Worm (Caenorhabditis elegans) whole organism, midembryonic: Measurements from ENCODE around the gene idpp-8.

Experiments
- T22C8.4 ChIP-seq: fragments of 200-800 bp; sonication (Bioruptor generic); IDR thresholded peaks from 2 replicates; pipeline ENCODE4 v1.3.6; 2022; ENCODE audit warnings: missing genetic modification characterization, missing compliant biosample characterization
- cog-1 ChIP-seq: sonication (generic microtip); optimal IDR thresholded peaks from 2 replicates; lab custom pipeline; 2016; ENCODE audit warnings: missing genetic modification characterization, missing compliant biosample characterization
- flt-1 ChIP-seq: fragments of 200-800 bp; sonication (Bioruptor generic); IDR thresholded peaks from 2 replicates; pipeline ENCODE4 v1.3.6; 2022; ENCODE audit warnings: missing genetic modification characterization, missing compliant biosample characterization
- klf-2 ChIP-seq: fragments of 200-800 bp; sonication (Bioruptor generic); conservative IDR thresholded peaks from 2 replicates; pipeline ENCODE4 v1.3.6; 2022; ENCODE audit warnings: missing genetic modification reagents, missing genetic modification characterization, missing compliant biosample characterization
- med-1 ChIP-seq: sonication (generic microtip); optimal IDR thresholded peaks from 2 replicates; lab custom pipeline; 2017; ENCODE audit warnings: missing genetic modification characterization, mild to moderate bottlenecking, missing compliant biosample characterization, antibody characterized with exemption, missing genetic modification reagents; ENCODE audit not compliant: insufficient read depth
- ref-1 ChIP-seq: fragments of 200-800 bp; sonication (Bioruptor generic); conservative IDR thresholded peaks from 2 replicates; pipeline ENCODE4 v1.3.6; 2022; ENCODE audit warnings: missing genetic modification reagents, missing genetic modification characterization, missing compliant biosample characterization
- tab-1 ChIP-seq: fragments of 200-800 bp; sonication (Bioruptor generic); IDR thresholded peaks from 2 replicates; pipeline ENCODE4 v1.3.6; 2022; ENCODE audit warnings: missing genetic modification characterization, missing compliant biosample characterization
- ztf-23 ChIP-seq: fragments of 200-800 bp; sonication (Bioruptor generic); IDR thresholded peaks from 2 replicates; pipeline ENCODE4 v1.3.6; 2022; ENCODE audit warnings: missing genetic modification reagents, missing genetic modification characterization, missing compliant biosample characterization
- ztf-29 ChIP-seq: fragments of 200-800 bp; sonication (Bioruptor generic); IDR thresholded peaks from 2 replicates; pipeline ENCODE4 v1.3.6; 2022; ENCODE audit warnings: missing genetic modification reagents, missing genetic modification characterization, missing compliant biosample characterization

Gene idpp-8

ce11 chrII:10300082-10300749 is 15.1 kb upstream of the idpp-8 start, which contains the start of gene nep-26:
nep-26 (minus strand) TSS chrII:10300132.
- no peak for TF ChIP-seq ztf-23 (GFP tag; lab: Robert Waterston, UW)
- no peak for TF ChIP-seq flt-1 (GFP tag; lab: Robert Waterston, UW)
- no peak for TF ChIP-seq ref-1 (GFP tag; lab: Robert Waterston, UW)
- no peak for TF ChIP-seq tab-1 (GFP tag; lab: Robert Waterston, UW)
- TF ChIP-seq T22C8.4, result no peak
- no peak for TF ChIP-seq med-1
- no peak for TF ChIP-seq ztf-29 (GFP tag; lab: Robert Waterston, UW)
- no peak for TF ChIP-seq cog-1
- no peak for TF ChIP-seq klf-2 (GFP tag; lab: Robert Waterston, UW)

ce11 chrII:10300954-10301353 is 14.4 kb upstream of the idpp-8 start, which contains the start of gene mdt-22:
mdt-22 (plus strand) TSS chrII:10301216.
- TF ChIP-seq klf-2 (GFP tag; lab: Robert Waterston, UW), result 0 out of 2 replicates have a peak, but pooled peaks have one; percentile 67
- peak; percentile 58; the same call in 1 of the 2 replicates for TF ChIP-seq ztf-23 (GFP tag; lab: Robert Waterston, UW)
- TF ChIP-seq med-1, result no peak
- peak; percentile 46 for TF ChIP-seq cog-1
- peak; percentile 80; the same call in 1 of the 2 replicates for TF ChIP-seq flt-1 (GFP tag; lab: Robert Waterston, UW)
- no peak for TF ChIP-seq tab-1 (GFP tag; lab: Robert Waterston, UW)
- no peak for TF ChIP-seq T22C8.4
- TF ChIP-seq ref-1 (GFP tag; lab: Robert Waterston, UW), result no peak

- TF ChIP-seq ztf-29 (GFP tag; lab: Robert Waterston, UW), result 0 out of 2 replicates have a peak, but pooled peaks have one; percentile 33
- 0 out of 2 replicates have a peak, but pooled peaks have one; percentile 65 for TF ChIP-seq klf-2 (GFP tag; lab: Robert Waterston, UW)
- peak; percentile 63; the same call in 1 of the 2 replicates for TF ChIP-seq ztf-23 (GFP tag; lab: Robert Waterston, UW)
- TF ChIP-seq tab-1 (GFP tag; lab: Robert Waterston, UW), result 0 out of 2 replicates have a peak, but pooled peaks have one; percentile 35
Observed at ce11 chrII:10302141-10302574, 13.2 kb upstream of the idpp-8 start.

ce11 chrII:10302646-10303045 is 12.7 kb upstream of the idpp-8 start, which contains the start of gene clpp-1:
clpp-1 (minus strand) TSS chrII:10302842.
- TF ChIP-seq flt-1 (GFP tag; lab: Robert Waterston, UW), result no peak
- no peak for TF ChIP-seq T22C8.4
- no peak for TF ChIP-seq ztf-23 (GFP tag; lab: Robert Waterston, UW)
- no peak for TF ChIP-seq klf-2 (GFP tag; lab: Robert Waterston, UW)
- no peak for TF ChIP-seq cog-1
- TF ChIP-seq med-1, result no peak
- no peak for TF ChIP-seq tab-1 (GFP tag; lab: Robert Waterston, UW)
- TF ChIP-seq ref-1 (GFP tag; lab: Robert Waterston, UW), result no peak
- TF ChIP-seq ztf-29 (GFP tag; lab: Robert Waterston, UW), result no peak

- TF ChIP-seq ztf-23 (GFP tag; lab: Robert Waterston, UW) (no peak), med-1 (peak; percentile 62), cog-1 (peak; percentile 7), flt-1 (GFP tag; lab: Robert Waterston, UW) (no peak), ref-1 (GFP tag; lab: Robert Waterston, UW) (no peak)
Observed at ce11 chrII:10303663-10304115, 11.7 kb upstream of the idpp-8 start, which contains the start of gene vha-9. vha-9 (minus strand) TSS chrII:10303713.

ce11 chrII:10304736-10305135 is 10.6 kb upstream of the idpp-8 start:
- peak; percentile 78; the same call in 1 of the 2 replicates for TF ChIP-seq tab-1 (GFP tag; lab: Robert Waterston, UW)
- 0 out of 2 replicates have a peak, but pooled peaks have one; percentile 34 for TF ChIP-seq ztf-23 (GFP tag; lab: Robert Waterston, UW)

- TF ChIP-seq flt-1 (GFP tag; lab: Robert Waterston, UW) (no peak), ztf-29 (GFP tag; lab: Robert Waterston, UW) (no peak), ref-1 (GFP tag; lab: Robert Waterston, UW) (no peak), ztf-23 (GFP tag; lab: Robert Waterston, UW) (no peak), med-1 (no peak), cog-1 (no peak), klf-2 (GFP tag; lab: Robert Waterston, UW) (no peak), tab-1 (GFP tag; lab: Robert Waterston, UW) (no peak), T22C8.4 (no peak)
Observed at ce11 chrII:10308726-10309125, 6.6 kb upstream of the idpp-8 start, which contains the start of gene gcy-4. gcy-4 (minus strand) TSS chrII:10308826.

DNA sequence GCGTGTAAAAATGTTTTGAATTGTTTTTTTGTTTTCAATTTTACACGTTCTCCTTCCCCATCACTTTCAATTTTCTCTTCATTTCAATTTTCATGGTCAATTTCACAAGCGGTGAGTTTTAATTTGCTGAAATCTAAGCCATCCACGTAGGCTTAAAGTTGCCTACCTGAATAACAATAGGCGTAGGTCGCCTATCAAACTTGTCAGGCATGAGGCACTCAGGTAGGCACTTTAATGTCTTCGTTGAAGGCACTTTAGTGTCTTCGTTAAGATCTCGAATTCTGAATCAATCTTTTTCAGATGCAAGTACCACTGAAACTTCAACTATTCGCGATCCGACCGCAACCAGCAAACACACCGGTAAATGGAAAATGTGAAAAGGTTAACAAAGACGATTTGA is 6.0 kb upstream of the idpp-8 start, which contains the start of gene ZK970.8:
Gene ZK970.8, plus strand, starts transcription at position 301 of the 400 bp plus-strand sequence.
- TF ChIP-seq T22C8.4, result no peak
- TF ChIP-seq ztf-23 (GFP tag; lab: Robert Waterston, UW), result no peak
- no peak for TF ChIP-seq cog-1
- TF ChIP-seq med-1, result no peak
- TF ChIP-seq ref-1 (GFP tag; lab: Robert Waterston, UW), result no peak
- no peak for TF ChIP-seq flt-1 (GFP tag; lab: Robert Waterston, UW)
- TF ChIP-seq klf-2 (GFP tag; lab: Robert Waterston, UW), result no peak
- no peak for TF ChIP-seq ztf-29 (GFP tag; lab: Robert Waterston, UW)
- TF ChIP-seq tab-1 (GFP tag; lab: Robert Waterston, UW), result no peak

- TF ChIP-seq T22C8.4 (no peak), med-1 (no peak), ref-1 (GFP tag; lab: Robert Waterston, UW) (no peak), klf-2 (GFP tag; lab: Robert Waterston, UW) (no peak), flt-1 (GFP tag; lab: Robert Waterston, UW) (no peak), ztf-29 (GFP tag; lab: Robert Waterston, UW) (no peak), ztf-23 (GFP tag; lab: Robert Waterston, UW) (no peak)
Observed at ce11 chrII:10311973-10312372, 3.4 kb upstream of the idpp-8 start, which contains the start of gene srlf-34. srlf-34 (plus strand) TSS chrII:10312293.
